Fruit fly (Drosophila melanogaster): Measurements from ENCODE around the gene Gr64e.

The Gr64e gene

dm6 chr3L:4046289-4046688, 14.3 kb downstream of the Gr64e start, which contains the start of gene CG1136 (continued):
- TF ChIP-seq CG7745 (tag; optimal IDR thresholded peaks at IDR 0.05) (no peak), Hr78 (GFP tag; optimal IDR thresholded peaks at IDR 0.05) (no peak), PHDP (tag; optimal IDR thresholded peaks at IDR 0.05) (no peak), hkb (optimal IDR thresholded peaks at IDR 0.05) (no peak), hkb (GFP tag; IDR thresholded peaks at IDR 0.05) (no peak), CG12155 (GFP tag; optimal IDR thresholded peaks at IDR 0.05) (no peak), rib (GFP tag; IDR thresholded peaks at IDR 0.05) (0 out of 2 replicates have a peak, but pooled peaks have one; percentile 44), ash1 (GFP tag; optimal IDR thresholded peaks at IDR 0.05) (no peak), Poxn (GFP tag; IDR thresholded peaks at IDR 0.05) (no peak), Ptx1 (GFP tag; IDR thresholded peaks at IDR 0.05) (no peak), CG10274 (GFP tag; optimal IDR thresholded peaks at IDR 0.05) (no peak), oc (tag; optimal IDR thresholded peaks at IDR 0.05) (peak; percentile 15), crol (GFP tag; IDR thresholded peaks at IDR 0.05) (no peak), phol (tag; optimal IDR thresholded peaks at IDR 0.05) (no peak), her (GFP tag; optimal IDR thresholded peaks at IDR 0.05) (no peak), CG9437 (GFP tag; optimal IDR thresholded peaks at IDR 0.05) (no peak), CG14441 (GFP tag; IDR thresholded peaks at IDR 0.05) (no peak), CG10979 (tag; optimal IDR thresholded peaks at IDR 0.05) (no peak), CG13287 (GFP tag; IDR thresholded peaks at IDR 0.05; ENCODE audit: partially characterized antibody) (peak; percentile 15; the same call in 1 of the 2 replicates), Aef1 (GFP tag; IDR thresholded peaks at IDR 0.05) (no peak), cwo (GFP tag; optimal IDR thresholded peaks at IDR 0.05) (no peak), CG10267 (tag; optimal IDR thresholded peaks at IDR 0.05) (no peak), kay (GFP tag; optimal IDR thresholded peaks at IDR 0.05) (no peak), E2f2 (GFP tag; IDR thresholded peaks at IDR 0.05) (0 out of 2 replicates have a peak, but pooled peaks have one; percentile 22), chinmo (GFP tag; IDR thresholded peaks at IDR 0.05; ENCODE audit: partially characterized antibody) (0 out of 4 replicates have a peak, but pooled peaks have one; percentile 65), crc (GFP tag; optimal IDR thresholded peaks at IDR 0.05) (no peak), ranshi (GFP tag; IDR thresholded peaks at IDR 0.05) (no peak), CG8924 (tag; optimal IDR thresholded peaks at IDR 0.05) (no peak), CG12942 (GFP tag; optimal IDR thresholded peaks at IDR 0.05) (no peak), Xrp1 (GFP tag; IDR thresholded peaks at IDR 0.05) (no peak), CG8388 (GFP tag; optimal IDR thresholded peaks at IDR 0.05) (no peak), Nf-YC (tag; optimal IDR thresholded peaks at IDR 0.05) (no peak), hbn (GFP tag; IDR thresholded peaks at IDR 0.05; ENCODE audit: partially characterized antibody) (no peak), NFAT (GFP tag; IDR thresholded peaks at IDR 0.05) (no peak), NK7.1 (GFP tag; optimal IDR thresholded peaks at IDR 0.05) (no peak), pan (optimal IDR thresholded peaks at IDR 0.05) (no peak), pan (GFP tag; optimal IDR thresholded peaks at IDR 0.05 in 1 of 2, IDR thresholded peaks at IDR 0.05 in 1 of 2) (no peak), CG2120 (GFP tag; optimal IDR thresholded peaks at IDR 0.05) (no peak), CG12104 (GFP tag; optimal IDR thresholded peaks at IDR 0.05) (no peak), CG13894 (tag; optimal IDR thresholded peaks at IDR 0.05) (peak; percentile 23), lilli (GFP tag; optimal IDR thresholded peaks at IDR 0.05) (no peak), CG14860 (GFP tag; IDR thresholded peaks at IDR 0.05; ENCODE audit: partially characterized antibody) (no peak), Awh (GFP tag; IDR thresholded peaks at IDR 0.05) (no peak), Sry-δ (GFP tag; optimal IDR thresholded peaks at IDR 0.05) (no peak), br (optimal IDR thresholded peaks at IDR 0.05) (no peak), tll (GFP tag; optimal IDR thresholded peaks at IDR 0.05) (no peak), B-H2 (GFP tag; optimal IDR thresholded peaks at IDR 0.05) (no peak)

All from whole organism, embryonic.